Worm (Caenorhabditis elegans) whole organism, L1 larva: ENCODE data around the gene M176.5.

Experiments used
- efl-1 ChIP-seq, 4 experiments: fragments of 150-350 bp; optimal IDR thresholded peaks in 3 of 4; peaks in 1 of 4; 1 replicate in 1 of 4; 2 replicates in 3 of 4; lab custom pipeline; 2014; ENCODE audit warnings: missing biosample characterization in 2 of 4, missing genetic modification characterization in 2 of 4, missing genetic modification reagents in 2 of 4
- egl-13 ChIP-seq: sonication (generic microtip); optimal IDR thresholded peaks from 2 replicates; lab custom pipeline; 2016; ENCODE audit warnings: missing genotype, missing genetic modification reagents, missing genetic modification characterization, missing compliant biosample characterization
- elt-2 ChIP-seq: sonication (generic microtip); optimal IDR thresholded peaks from 2 replicates; lab custom pipeline; 2016; ENCODE audit warnings: missing genetic modification characterization, mild to moderate bottlenecking, inconsistent platforms, missing compliant biosample characterization, missing genetic modification reagents
- grh-1 ChIP-seq: fragments of 200-800 bp; sonication (Bioruptor generic); IDR thresholded peaks from 2 replicates; pipeline ENCODE4 v1.3.6; 2022; ENCODE audit warnings: missing genetic modification reagents, missing genetic modification characterization, missing compliant biosample characterization
- hpl-2 ChIP-seq: fragments of 150-350 bp; optimal IDR thresholded peaks from 2 replicates; lab custom pipeline; 2014; ENCODE audit warnings: missing biosample characterization, missing genetic modification reagents, missing genetic modification characterization
- jun-1 ChIP-seq: fragments of 150-350 bp; optimal IDR thresholded peaks from 2 replicates; lab custom pipeline; 2014; ENCODE audit warnings: missing biosample characterization, missing genetic modification reagents, missing genetic modification characterization
- lin-39 ChIP-seq: fragments of 150-350 bp; optimal IDR thresholded peaks from 2 replicates; lab custom pipeline; 2014; ENCODE audit warnings: missing biosample characterization, missing genetic modification reagents, missing genetic modification characterization
- lir-3 ChIP-seq: sonication (generic microtip); optimal IDR thresholded peaks from 2 replicates; lab custom pipeline; 2016; ENCODE audit warnings: mild to moderate bottlenecking, missing genetic modification characterization, moderate library complexity, missing compliant biosample characterization; ENCODE audit not compliant: poor library complexity
- mep-1 ChIP-seq: fragments of 150-350 bp; optimal IDR thresholded peaks from 2 replicates; lab custom pipeline; 2014; ENCODE audit warnings: missing biosample characterization, missing genetic modification characterization
- nhr-20 ChIP-seq: sonication (generic microtip); optimal IDR thresholded peaks from 2 replicates; lab custom pipeline; 2016; ENCODE audit warnings: mild to moderate bottlenecking, missing genetic modification characterization, missing compliant biosample characterization
- nhr-237 ChIP-seq: fragments of 150-350 bp; optimal IDR thresholded peaks from 2 replicates; lab custom pipeline; 2014; ENCODE audit warnings: missing biosample characterization, missing genetic modification characterization
- nhr-76 ChIP-seq: sonication (generic microtip); optimal IDR thresholded peaks from 2 replicates; lab custom pipeline; 2017; ENCODE audit warnings: missing biosample characterization, missing genetic modification characterization
- nhr-84 ChIP-seq: sonication (generic microtip); optimal IDR thresholded peaks from 2 replicates; lab custom pipeline; 2017; ENCODE audit warnings: missing biosample characterization, missing genetic modification characterization
- snpc-4 ChIP-seq: fragments of 150-350 bp; optimal IDR thresholded peaks from 2 replicates; lab custom pipeline; 2014; ENCODE audit warnings: missing biosample characterization, missing genetic modification characterization
- sptf-1 ChIP-seq: fragments of 150-350 bp; optimal IDR thresholded peaks from 2 replicates; lab custom pipeline; 2014; ENCODE audit warnings: missing biosample characterization, missing genetic modification characterization
- tlp-1 ChIP-seq: fragments of 150-350 bp; optimal IDR thresholded peaks from 2 replicates; lab custom pipeline; 2014; ENCODE audit warnings: missing biosample characterization, missing genetic modification characterization
- unc-86 ChIP-seq: sonication (generic microtip); optimal IDR thresholded peaks from 2 replicates; lab custom pipeline; 2016; ENCODE audit warnings: missing genetic modification characterization, missing compliant biosample characterization

M176.5 gene

ce11 chrII:9379796-9380195, 47.7 kb downstream of the M176.5 start, which contains the start of gene srh-48:
srh-48 (plus strand) TSS chrII:9380096.
- TF ChIP-seq hpl-2 (GFP tag; lab: Kevin White, UChicago) = no peak
- TF ChIP-seq sptf-1 (tag; lab: Kevin White, UChicago) = no peak
- TF ChIP-seq lin-39 (tag; lab: Kevin White, UChicago) = no peak
- no peak for TF ChIP-seq nhr-237 (tag; lab: Kevin White, UChicago)
- no peak for TF ChIP-seq jun-1 (tag; lab: Kevin White, UChicago)
- TF ChIP-seq mep-1 (tag; lab: Kevin White, UChicago) = no peak
- TF ChIP-seq egl-13 (tag; lab: Kevin White, UChicago) = no peak
- TF ChIP-seq nhr-76 (tag; lab: Kevin White, UChicago) = no peak
- TF ChIP-seq unc-86 (tag; lab: Kevin White, UChicago) = no peak
- TF ChIP-seq tlp-1 (tag; lab: Kevin White, UChicago) = no peak
- no peak for TF ChIP-seq nhr-84 (tag; lab: Kevin White, UChicago)
- no peak for TF ChIP-seq lir-3 (tag; lab: Kevin White, UChicago)

- TF ChIP-seq grh-1 (GFP tag; lab: Robert Waterston, UW) (no peak), elt-2 (tag; lab: Kevin White, UChicago) (peak; percentile 20)
These were observed 49.4 kb downstream of the M176.5 start for ce11 chrII:9378174-9378573.

- TF ChIP-seq snpc-4 (tag; lab: Kevin White, UChicago) (no peak), efl-1 (optimal IDR thresholded peaks at IDR 0.05; lab: Kevin White, UChicago) (no peak), efl-1 (GFP tag; optimal IDR thresholded peaks at IDR 0.05 in 1 of 2; lab: Kevin White, UChicago) (no peak), nhr-20 (no peak)
- TF ChIP-seq, all 84 proteins: peak for 0
These were observed 50.4 kb downstream of the M176.5 start, which contains the start of gene C06C3.10 for ce11 chrII:9377158-9377557. C06C3.10 (minus strand) TSS chrII:9377258.
